Fruit fly (Drosophila melanogaster) whole organism, embryonic: ENCODE results near the gene CG3457.

Experiments used
- Ada2b ChIP-seq: fragments of 200-800 bp; sonication (Bioruptor generic); IDR thresholded peaks from 2 replicates; pipeline ENCODE4 v1.3.6; 2022; ENCODE audit warnings: missing biosample characterization, missing genetic modification characterization
- Atf3 ChIP-seq: fragments of 200-800 bp; sonication (Bioruptor generic); optimal IDR thresholded peaks from 3 replicates; lab custom pipeline; 2016; ENCODE audit warnings: missing biosample characterization, missing genetic modification characterization
- Awh ChIP-seq: fragments of 200-800 bp; sonication (Bioruptor generic); IDR thresholded peaks from 2 replicates; pipeline ENCODE4, ENCODE4 v1.3.6; 2022; ENCODE audit warnings: missing biosample characterization, missing genetic modification characterization
- Bdp1 ChIP-seq: fragments of 200-800 bp; sonication (Bioruptor generic); optimal IDR thresholded peaks from 3 replicates; lab custom pipeline; 2016; ENCODE audit warnings: missing biosample characterization, missing genetic modification characterization
- CG10979 ChIP-seq: fragments of 200-800 bp; sonication (Bioruptor generic); optimal IDR thresholded peaks from 2 replicates; lab custom pipeline; 2018; ENCODE audit warnings: missing biosample characterization, mild to moderate bottlenecking, missing genetic modification characterization, moderate library complexity
- CG11696 ChIP-seq: fragments of 200-800 bp; sonication (Bioruptor generic); IDR thresholded peaks from 2 replicates; pipeline ENCODE4 v1.3.6; 2022; ENCODE audit warnings: missing biosample characterization, missing genetic modification characterization
- CG12769 ChIP-seq: fragments of 200-800 bp; sonication (Bioruptor generic); optimal IDR thresholded peaks from 2 replicates; lab custom pipeline; 2019; ENCODE audit warnings: missing biosample characterization, mild to moderate bottlenecking, missing genetic modification characterization, moderate library complexity
- CG13287 ChIP-seq: fragments of 200-800 bp; sonication (Bioruptor generic); IDR thresholded peaks from 2 replicates; pipeline ENCODE4 v1.3.6; 2022; ENCODE audit warnings: missing biosample characterization, missing genetic modification characterization; ENCODE audit not compliant: partially characterized antibody
- CG14860 ChIP-seq: fragments of 200-800 bp; sonication (Bioruptor generic); IDR thresholded peaks from 3 replicates; pipeline ENCODE4 v1.3.6; 2022; ENCODE audit warnings: missing biosample characterization, missing genetic modification characterization; ENCODE audit not compliant: partially characterized antibody
- CG15073 ChIP-seq: fragments of 200-800 bp; sonication (Bioruptor generic); optimal IDR thresholded peaks from 2 replicates; lab custom pipeline; 2016; ENCODE audit warnings: missing biosample characterization, missing genetic modification characterization
- CG1603 ChIP-seq: fragments of 200-800 bp; sonication (Bioruptor generic); optimal IDR thresholded peaks from 2 replicates; lab custom pipeline; 2019; ENCODE audit warnings: missing biosample characterization, mild to moderate bottlenecking, missing genetic modification characterization, moderate library complexity
- CG2120 ChIP-seq: fragments of 200-800 bp; sonication (Bioruptor generic); optimal IDR thresholded peaks from 3 replicates; lab custom pipeline; 2016; ENCODE audit warnings: missing biosample characterization, missing genetic modification characterization
- CG2129 ChIP-seq: fragments of 200-800 bp; sonication (Bioruptor generic); IDR thresholded peaks from 2 replicates; pipeline ENCODE4 v1.3.6; 2022; ENCODE audit warnings: missing biosample characterization, missing genetic modification characterization; ENCODE audit not compliant: partially characterized antibody
- CG31365 ChIP-seq: fragments of 200-800 bp; sonication (Bioruptor generic); optimal IDR thresholded peaks from 2 replicates; lab custom pipeline; 2018; ENCODE audit warnings: missing biosample characterization, mild to moderate bottlenecking, missing genetic modification characterization
- CG32532 ChIP-seq: fragments of 200-800 bp; sonication (Bioruptor generic); IDR thresholded peaks from 2 replicates; pipeline ENCODE4 v1.3.6; 2022; ENCODE audit warnings: missing biosample characterization, missing genetic modification characterization
- CG4328 ChIP-seq: fragments of 200-800 bp; sonication (Bioruptor generic); optimal IDR thresholded peaks from 3 replicates; lab custom pipeline; 2017; ENCODE audit warnings: missing biosample characterization, missing genetic modification reagents, missing genetic modification characterization
- CG4617 ChIP-seq: fragments of 200-800 bp; sonication (Bioruptor generic); optimal IDR thresholded peaks from 3 replicates; lab custom pipeline; 2016; ENCODE audit warnings: missing biosample characterization, missing genetic modification characterization, borderline replicate concordance
- CG6765 ChIP-seq: fragments of 200-800 bp; sonication (Bioruptor generic); optimal IDR thresholded peaks from 3 replicates; lab custom pipeline; 2017; ENCODE audit warnings: missing biosample characterization, mild to moderate bottlenecking, missing genetic modification characterization
- CG6854 ChIP-seq: fragments of 200-800 bp; sonication (Bioruptor generic); optimal IDR thresholded peaks from 3 replicates; lab custom pipeline; 2017; ENCODE audit warnings: missing biosample characterization, mild to moderate bottlenecking, missing genetic modification characterization
- CG7786 ChIP-seq: fragments of 200-800 bp; sonication (Bioruptor generic); optimal IDR thresholded peaks from 2 replicates; lab custom pipeline; 2016; ENCODE audit warnings: missing biosample characterization, missing genetic modification characterization
- Dip2 ChIP-seq: fragments of 200-800 bp; sonication (Bioruptor generic); IDR thresholded peaks from 2 replicates; pipeline ENCODE4 v1.3.6; 2022; ENCODE audit warnings: missing biosample characterization, missing genetic modification characterization
- Dp ChIP-seq: fragments of 200-800 bp; sonication (Bioruptor generic); optimal IDR thresholded peaks from 2 replicates; lab custom pipeline; 2018; ENCODE audit warnings: missing biosample characterization, mild to moderate bottlenecking, missing genetic modification characterization, moderate library complexity
- Dref ChIP-seq: fragments of 200-800 bp; sonication (Bioruptor generic); IDR thresholded peaks from 2 replicates; pipeline ENCODE4 v1.3.6; 2022; ENCODE audit warnings: missing biosample characterization, missing genetic modification characterization
- E2f2 ChIP-seq: fragments of 200-800 bp; sonication (Bioruptor generic); IDR thresholded peaks from 2 replicates; pipeline ENCODE4 v1.3.6; 2022; ENCODE audit warnings: missing biosample characterization, missing genetic modification characterization
- Elba2 ChIP-seq: fragments of 200-800 bp; sonication (Bioruptor generic); optimal IDR thresholded peaks from 3 replicates; lab custom pipeline; 2016; ENCODE audit warnings: missing biosample characterization, missing genetic modification characterization
- Med ChIP-seq: fragments of 200-800 bp; sonication (Bioruptor generic); peaks from one replicate; lab custom pipeline; 2016; ENCODE audit warnings: missing biosample characterization, missing genetic modification characterization, mild to moderate bottlenecking, inconsistent platforms, moderate library complexity
- Mes4 ChIP-seq: fragments of 200-800 bp; sonication (Bioruptor generic); optimal IDR thresholded peaks from 2 replicates; lab custom pipeline; 2016; ENCODE audit warnings: missing biosample characterization, missing genetic modification characterization
- Opbp ChIP-seq: fragments of 200-800 bp; sonication (Bioruptor generic); IDR thresholded peaks from 3 replicates; pipeline ENCODE4 v1.3.6; 2022; ENCODE audit warnings: missing biosample characterization, missing genetic modification characterization; ENCODE audit not compliant: partially characterized antibody
- Ptx1 ChIP-seq: fragments of 200-800 bp; sonication (Bioruptor generic); IDR thresholded peaks from 2 replicates; pipeline ENCODE4 v1.3.6; 2022; ENCODE audit warnings: missing biosample characterization, missing genetic modification characterization
- Rx ChIP-seq: fragments of 200-800 bp; sonication (Bioruptor generic); IDR thresholded peaks from 2 replicates; pipeline ENCODE4 v1.3.6; 2022; ENCODE audit warnings: missing biosample characterization, missing genetic modification characterization
- Sox102F ChIP-seq: fragments of 200-800 bp; sonication (Bioruptor generic); optimal IDR thresholded peaks from 2 replicates; lab custom pipeline; 2018; ENCODE audit warnings: missing biosample characterization, mild to moderate bottlenecking, missing genetic modification characterization, moderate library complexity
- Xrp1 ChIP-seq: fragments of 200-800 bp; sonication (Bioruptor generic); IDR thresholded peaks from 2 replicates; pipeline ENCODE4 v1.3.6; 2022; ENCODE audit warnings: missing biosample characterization, missing genetic modification characterization
- ab ChIP-seq: fragments of 200-800 bp; sonication (Bioruptor generic); optimal IDR thresholded peaks from 2 replicates; lab custom pipeline; 2016; ENCODE audit warnings: missing biosample characterization, missing genetic modification characterization
- aop ChIP-seq: fragments of 200-800 bp; sonication (Bioruptor generic); IDR thresholded peaks from 2 replicates; pipeline ENCODE4 v1.3.6; 2022; ENCODE audit warnings: missing biosample characterization, missing genetic modification characterization
- bcd ChIP-seq: fragments of 200-800 bp; sonication (Bioruptor generic); optimal IDR thresholded peaks from 2 replicates; lab custom pipeline; 2017; ENCODE audit warnings: missing biosample characterization, mild to moderate bottlenecking, missing genetic modification characterization
- da ChIP-seq: fragments of 200-800 bp; sonication (Bioruptor generic); optimal IDR thresholded peaks from 2 replicates; lab custom pipeline; 2016; ENCODE audit warnings: missing biosample characterization, missing genetic modification characterization
- gem ChIP-seq: fragments of 200-800 bp; sonication (Bioruptor generic); optimal IDR thresholded peaks from 2 replicates; lab custom pipeline; 2019; ENCODE audit warnings: missing biosample characterization, mild to moderate bottlenecking, missing genetic modification characterization, moderate library complexity
- grau ChIP-seq: fragments of 200-800 bp; optimal IDR thresholded peaks from 3 replicates; lab custom pipeline; 2019; ENCODE audit warnings: missing biosample characterization, mild to moderate bottlenecking, missing genetic modification characterization, moderate library complexity
- gt ChIP-seq: fragments of 200-800 bp; sonication (Bioruptor generic); IDR thresholded peaks from 2 replicates; pipeline ENCODE4 v1.3.6; 2022; ENCODE audit warnings: missing biosample characterization, missing genetic modification characterization
- hth ChIP-seq: fragments of >200 bp; optimal IDR thresholded peaks from 2 replicates; lab custom pipeline; 2017; ENCODE audit warnings: inconsistent platforms
- knrl ChIP-seq: fragments of 200-800 bp; sonication (Bioruptor generic); IDR thresholded peaks from 3 replicates; pipeline ENCODE4 v1.3.6; 2022; ENCODE audit warnings: missing biosample characterization, missing genetic modification characterization; ENCODE audit not compliant: partially characterized antibody
- lola ChIP-seq, 3 experiments: fragments of >200 bp in 2 of 3; fragments of 200-800 bp in 1 of 3; sonication (Bioruptor generic) in 1 of 3; optimal IDR thresholded peaks; 2 replicates each; lab custom pipeline; 2017 to 2019; ENCODE audit warnings: missing biosample characterization in 3 of 3, missing genetic modification characterization in 3 of 3, mild to moderate bottlenecking in 1 of 3, moderate library complexity in 1 of 3
- pho ChIP-seq: fragments of 200-800 bp; sonication (Bioruptor generic); optimal IDR thresholded peaks from 2 replicates; lab custom pipeline; 2016; ENCODE audit warnings: missing biosample characterization, missing genetic modification characterization
- psq ChIP-seq: fragments of 200-800 bp; sonication (Bioruptor generic); optimal IDR thresholded peaks from 2 replicates; lab custom pipeline; 2017; ENCODE audit warnings: missing biosample characterization, missing genetic modification characterization
- shn ChIP-seq: fragments of 200-800 bp; sonication (Bioruptor generic); optimal IDR thresholded peaks from 3 replicates; lab custom pipeline; 2016; ENCODE audit warnings: missing biosample characterization, missing genetic modification characterization
- sisA ChIP-seq: fragments of 200-800 bp; sonication (Bioruptor generic); IDR thresholded peaks from 2 replicates; pipeline ENCODE4 v1.3.6; 2022; ENCODE audit warnings: missing biosample characterization, missing genetic modification characterization
- sug ChIP-seq: fragments of 200-800 bp; optimal IDR thresholded peaks from 2 replicates; lab custom pipeline; 2019; ENCODE audit warnings: missing biosample characterization, mild to moderate bottlenecking, missing genetic modification characterization, moderate library complexity
- usp ChIP-seq: fragments of >200 bp; optimal IDR thresholded peaks from 2 replicates; lab custom pipeline; 2017; ENCODE audit warnings: missing biosample characterization, missing genetic modification characterization

The CG3457 gene

dm6 chrX:2146574-2146973, 41.0 kb upstream of the CG3457 start (continued):
- TF ChIP-seq Dref (GFP tag; lab: Robert Waterston, UW) (no peak), CG31365 (tag; lab: Kevin White, UChicago) (peak; percentile 17), Xrp1 (GFP tag; lab: Robert Waterston, UW) (peak; percentile 24; the same call in 1 of the 2 replicates), Rx (GFP tag; lab: Robert Waterston, UW) (0 out of 2 replicates have a peak, but pooled peaks have one; percentile 21), Ptx1 (GFP tag; lab: Robert Waterston, UW) (peak; percentile 30; the same call in 1 of the 2 replicates), gt (GFP tag; lab: Robert Waterston, UW) (no peak), CG13287 (GFP tag; lab: Robert Waterston, UW) (no peak), CG15073 (GFP tag; lab: Kevin White, UChicago) (peak; percentile 81), gem (tag; lab: Kevin White, UChicago) (peak; percentile 20), Ada2b (no peak), lola (GFP tag; optimal IDR thresholded peaks at IDR 0.05; lab: Kevin White, UChicago) (no peak), CG6765 (GFP tag; lab: Kevin White, UChicago) (no peak), CG1603 (tag; lab: Kevin White, UChicago) (peak; percentile 45), CG11696 (GFP tag; lab: Robert Waterston, UW) (peak; percentile 82), sug (tag; lab: Kevin White, UChicago) (peak; percentile 44), CG7786 (GFP tag; lab: Kevin White, UChicago) (no peak), Dip2 (GFP tag; lab: Robert Waterston, UW) (no peak), ab (GFP tag; lab: Kevin White, UChicago) (no peak), aop (no peak), knrl (GFP tag; lab: Robert Waterston, UW) (no peak), CG10979 (tag; lab: Kevin White, UChicago) (peak; percentile 20), CG12769 (tag; lab: Kevin White, UChicago) (peak; percentile 5)

- TF ChIP-seq Med (GFP tag; lab: Kevin White, UChicago) (peak; percentile 13), Elba2 (GFP tag; lab: Kevin White, UChicago) (no peak)
- TF ChIP-seq, all 482 proteins: peak for 1
These were observed 40.1 kb upstream of the CG3457 start for dm6 chrX:2147475-2147874.

dm6 chrX:2148671-2149070, 38.9 kb upstream of the CG3457 start:
- TF ChIP-seq grau (no peak), Awh (GFP tag; lab: Robert Waterston, UW) (no peak), Mes4 (GFP tag; lab: Kevin White, UChicago) (no peak), Dp (GFP tag; lab: Kevin White, UChicago) (no peak), CG2120 (GFP tag; lab: Kevin White, UChicago) (no peak), CG4328 (GFP tag; lab: Kevin White, UChicago) (no peak), Bdp1 (GFP tag; lab: Kevin White, UChicago) (no peak), bcd (GFP tag; lab: Kevin White, UChicago) (no peak), hth (lab: Kevin White, UChicago) (no peak), E2f2 (GFP tag; lab: Robert Waterston, UW) (no peak), sisA (GFP tag; lab: Robert Waterston, UW) (no peak), usp (no peak), CG11696 (GFP tag; lab: Robert Waterston, UW) (no peak)

- TF ChIP-seq Atf3 (GFP tag; lab: Kevin White, UChicago) (no peak), CG2129 (GFP tag; lab: Robert Waterston, UW) (peak; percentile 86), da (GFP tag; lab: Kevin White, UChicago) (no peak), shn (GFP tag; lab: Kevin White, UChicago) (peak; percentile 16), Sox102F (peak; percentile 26), CG4617 (GFP tag; lab: Kevin White, UChicago) (peak; percentile 24), pho (GFP tag; lab: Kevin White, UChicago) (peak; percentile 35), CG32532 (GFP tag; lab: Robert Waterston, UW) (peak; percentile 61), psq (no peak), CG6854 (GFP tag; lab: Kevin White, UChicago) (no peak), Opbp (GFP tag; lab: Robert Waterston, UW) (peak; percentile 94), CG14860 (GFP tag; lab: Robert Waterston, UW) (peak; percentile 92)
These were observed 38.1 kb upstream of the CG3457 start, which contains the start of gene bcn92 for dm6 chrX:2149478-2149877. bcn92 (minus strand) TSS chrX:2149647.
